Worm (Caenorhabditis elegans) whole organism, L1 larva: Measurements from ENCODE around the gene F45E1.1.

Source experiments
- elt-3 ChIP-seq, 6 experiments: fragments of 150-350 bp in 1 of 6; sonication (generic microtip); optimal IDR thresholded peaks; 2 replicates each; lab custom pipeline; 2017 to 2018; ENCODE audit warnings: missing biosample characterization in 6 of 6, missing genetic modification characterization in 6 of 6, inconsistent platforms in 1 of 6
- nhr-11 ChIP-seq: fragments of 150-350 bp; optimal IDR thresholded peaks from 2 replicates; lab custom pipeline; 2014; ENCODE audit warnings: missing biosample characterization, missing genetic modification characterization

DNA sequence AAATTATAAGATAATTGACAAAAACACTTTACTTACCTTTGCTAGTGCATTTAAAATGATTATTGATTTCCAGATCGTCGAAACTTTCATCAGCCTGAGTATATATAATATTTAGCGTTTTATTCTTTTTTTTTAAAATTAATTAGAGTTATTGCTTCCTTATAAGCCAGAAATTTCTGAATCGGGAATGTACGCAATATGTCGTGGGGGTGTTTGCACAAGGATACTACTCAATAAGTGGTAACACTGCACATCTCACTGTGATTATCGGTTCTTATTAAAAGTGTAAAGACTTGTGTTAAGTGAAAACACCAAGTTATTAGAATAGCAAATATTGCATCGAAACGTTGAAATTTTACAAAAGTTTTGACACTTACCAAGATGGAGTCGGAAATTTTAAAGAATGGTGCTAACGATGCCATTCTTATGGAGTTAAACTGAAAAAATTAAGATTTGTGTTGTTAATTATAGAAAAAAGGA lies 54.3 kb downstream of the F45E1.1 start, which contains the start of gene dim-1:
- no peak for TF ChIP-seq nhr-11 (tag; lab: Kevin White, UChicago)
- no peak for TF ChIP-seq elt-3 (tag; optimal IDR thresholded peaks at IDR 0.05; lab: Kevin White, UChicago)
